Fruit fly (Drosophila melanogaster) whole organism, embryonic: ENCODE results near the gene eIF4E5.

ENCODE experiments used
- B-H1 ChIP-seq: fragments of 200-800 bp; sonication (Bioruptor generic); IDR thresholded peaks from 3 replicates; pipeline ENCODE4 v1.3.6; 2022; ENCODE audit warnings: missing biosample characterization, missing genetic modification characterization
- Bgb ChIP-seq: fragments of 200-800 bp; sonication (Bioruptor generic); IDR thresholded peaks from 2 replicates; pipeline ENCODE4 v1.3.6; 2022; ENCODE audit warnings: missing biosample characterization, missing genetic modification characterization; ENCODE audit not compliant: partially characterized antibody
- CG10431 ChIP-seq: fragments of 200-800 bp; sonication (Bioruptor generic); optimal IDR thresholded peaks from 3 replicates; lab custom pipeline; 2018; ENCODE audit warnings: missing biosample characterization, mild to moderate bottlenecking, missing genetic modification characterization
- CG10979 ChIP-seq: fragments of 200-800 bp; sonication (Bioruptor generic); optimal IDR thresholded peaks from 2 replicates; lab custom pipeline; 2018; ENCODE audit warnings: missing biosample characterization, mild to moderate bottlenecking, missing genetic modification characterization, moderate library complexity
- CG11085 ChIP-seq: fragments of 200-800 bp; sonication (Bioruptor generic); IDR thresholded peaks from 2 replicates; pipeline ENCODE4 v1.3.6; 2022; ENCODE audit warnings: missing biosample characterization, missing genetic modification characterization
- CG11247 ChIP-seq: fragments of 200-800 bp; sonication (Bioruptor generic); IDR thresholded peaks from 2 replicates; pipeline ENCODE4 v1.3.6; 2022; ENCODE audit warnings: missing biosample characterization, missing genetic modification characterization
- CG11696 ChIP-seq: fragments of 200-800 bp; sonication (Bioruptor generic); IDR thresholded peaks from 2 replicates; pipeline ENCODE4 v1.3.6; 2022; ENCODE audit warnings: missing biosample characterization, missing genetic modification characterization
- CG12155 ChIP-seq: fragments of 200-800 bp; sonication (Bioruptor generic); optimal IDR thresholded peaks from 3 replicates; lab custom pipeline; 2016; ENCODE audit warnings: missing biosample characterization, missing genetic modification characterization
- CG12219 ChIP-seq: fragments of 200-800 bp; sonication (Bioruptor generic); optimal IDR thresholded peaks from 3 replicates; lab custom pipeline; 2018; ENCODE audit warnings: missing biosample characterization, mild to moderate bottlenecking, missing genetic modification characterization
- CG13624 ChIP-seq: fragments of 200-800 bp; sonication (Bioruptor generic); optimal IDR thresholded peaks from 2 replicates; lab custom pipeline; 2016; ENCODE audit warnings: missing biosample characterization, missing genetic modification characterization
- CG13894 ChIP-seq: fragments of 200-800 bp; sonication (Bioruptor generic); optimal IDR thresholded peaks from 3 replicates; lab custom pipeline; 2018; ENCODE audit warnings: missing biosample characterization, mild to moderate bottlenecking, missing genetic modification characterization, moderate library complexity
- CG14014 ChIP-seq: fragments of 200-800 bp; sonication (Bioruptor generic); IDR thresholded peaks from 2 replicates; pipeline ENCODE4 v1.3.6; 2022; ENCODE audit warnings: missing biosample characterization, missing genetic modification characterization
- CG1647 ChIP-seq: fragments of 200-800 bp; sonication (Bioruptor generic); optimal IDR thresholded peaks from 3 replicates; lab custom pipeline; 2016; ENCODE audit warnings: missing biosample characterization, missing genetic modification characterization
- CG16813 ChIP-seq: fragments of 200-800 bp; sonication (Bioruptor generic); IDR thresholded peaks from 3 replicates; pipeline ENCODE4 v1.3.6; 2022; ENCODE audit warnings: missing biosample characterization, missing genetic modification characterization; ENCODE audit not compliant: partially characterized antibody
- CG17359 ChIP-seq: fragments of 200-800 bp; sonication (Bioruptor generic); optimal IDR thresholded peaks from 3 replicates; lab custom pipeline; 2018; ENCODE audit warnings: missing biosample characterization, mild to moderate bottlenecking, missing genetic modification characterization, moderate library complexity
- CG17612 ChIP-seq: fragments of 200-800 bp; sonication (Bioruptor generic); IDR thresholded peaks from 2 replicates; pipeline ENCODE4 v1.3.6; 2022; ENCODE audit warnings: missing biosample characterization, missing genetic modification characterization
- CG17829 ChIP-seq: fragments of 200-800 bp; optimal IDR thresholded peaks from 2 replicates; lab custom pipeline; 2019; ENCODE audit warnings: missing biosample characterization, mild to moderate bottlenecking, missing genetic modification characterization, moderate library complexity
- CG2199 ChIP-seq: fragments of 200-800 bp; sonication (Bioruptor generic); IDR thresholded peaks from 3 replicates; pipeline ENCODE4 v1.3.6; 2022; ENCODE audit warnings: missing biosample characterization, missing genetic modification characterization
- CG3995 ChIP-seq: fragments of 200-800 bp; sonication (Bioruptor generic); optimal IDR thresholded peaks from 3 replicates; lab custom pipeline; 2016; ENCODE audit warnings: missing biosample characterization, missing genetic modification characterization
- CG4617 ChIP-seq: fragments of 200-800 bp; sonication (Bioruptor generic); optimal IDR thresholded peaks from 3 replicates; lab custom pipeline; 2016; ENCODE audit warnings: missing biosample characterization, missing genetic modification characterization, borderline replicate concordance
- CG6791 ChIP-seq: fragments of 200-800 bp; sonication (Bioruptor generic); IDR thresholded peaks from 3 replicates; pipeline ENCODE4 v1.3.6; 2022; ENCODE audit warnings: missing biosample characterization, missing genetic modification characterization; ENCODE audit not compliant: partially characterized antibody
- CG7839 ChIP-seq: fragments of 200-800 bp; sonication (Bioruptor generic); optimal IDR thresholded peaks from 3 replicates; lab custom pipeline; 2018; ENCODE audit warnings: missing biosample characterization, mild to moderate bottlenecking, missing genetic modification characterization, moderate library complexity
- CG8089 ChIP-seq: fragments of 200-800 bp; sonication (Bioruptor generic); optimal IDR thresholded peaks from 3 replicates; lab custom pipeline; 2016; ENCODE audit warnings: missing biosample characterization, missing genetic modification characterization
- Doc3 ChIP-seq: fragments of 200-800 bp; sonication (Bioruptor generic); IDR thresholded peaks from 3 replicates; pipeline ENCODE4 v1.3.6; 2022; ENCODE audit warnings: missing biosample characterization, missing genetic modification characterization; ENCODE audit not compliant: partially characterized antibody
- E2f1 ChIP-seq: fragments of 200-800 bp; sonication (Bioruptor generic); IDR thresholded peaks from 2 replicates; pipeline ENCODE4 v1.3.6; 2022; ENCODE audit warnings: missing biosample characterization, missing genetic modification characterization
- ERR ChIP-seq: fragments of 200-800 bp; sonication (Bioruptor generic); optimal IDR thresholded peaks from 2 replicates; lab custom pipeline; 2016; ENCODE audit warnings: missing biosample characterization, missing genetic modification characterization
- Elba2 ChIP-seq: fragments of 200-800 bp; sonication (Bioruptor generic); optimal IDR thresholded peaks from 3 replicates; lab custom pipeline; 2016; ENCODE audit warnings: missing biosample characterization, missing genetic modification characterization
- HLHmδ ChIP-seq: fragments of 200-800 bp; sonication (Bioruptor generic); optimal IDR thresholded peaks from 2 replicates; lab custom pipeline; 2018; ENCODE audit warnings: missing biosample characterization, mild to moderate bottlenecking, missing genetic modification characterization, moderate library complexity
- Hey ChIP-seq: fragments of 200-800 bp; sonication (Bioruptor generic); optimal IDR thresholded peaks from 3 replicates; lab custom pipeline; 2018; ENCODE audit warnings: missing biosample characterization, mild to moderate bottlenecking, missing genetic modification characterization
- HmgZ ChIP-seq: fragments of 200-800 bp; sonication (Bioruptor generic); optimal IDR thresholded peaks from 2 replicates; lab custom pipeline; 2018; ENCODE audit warnings: missing biosample characterization, mild to moderate bottlenecking, missing genetic modification characterization
- Meics ChIP-seq: fragments of 200-800 bp; sonication (Bioruptor generic); optimal IDR thresholded peaks from 2 replicates; lab custom pipeline; 2017; ENCODE audit warnings: missing biosample characterization, mild to moderate bottlenecking, missing genetic modification characterization
- NFAT ChIP-seq: fragments of 200-800 bp; sonication (Bioruptor generic); IDR thresholded peaks from 2 replicates; pipeline ENCODE4 v1.3.6; 2022; ENCODE audit warnings: missing biosample characterization, missing genetic modification characterization
- NfI ChIP-seq: fragments of 200-800 bp; sonication (Bioruptor generic); optimal IDR thresholded peaks from 3 replicates; lab custom pipeline; 2018; ENCODE audit warnings: missing biosample characterization, mild to moderate bottlenecking, missing genetic modification characterization, moderate library complexity
- Rfx ChIP-seq: fragments of 200-800 bp; sonication (Bioruptor generic); IDR thresholded peaks from 2 replicates; pipeline ENCODE4 v1.3.6; 2022; ENCODE audit warnings: missing biosample characterization, missing genetic modification characterization
- amos ChIP-seq: fragments of 200-800 bp; sonication (Bioruptor generic); IDR thresholded peaks from 2 replicates; pipeline ENCODE4 v1.3.6; 2022; ENCODE audit warnings: missing biosample characterization, missing genetic modification characterization; ENCODE audit not compliant: partially characterized antibody
- aop ChIP-seq: fragments of 200-800 bp; sonication (Bioruptor generic); IDR thresholded peaks from 2 replicates; pipeline ENCODE4 v1.3.6; 2022; ENCODE audit warnings: missing biosample characterization, missing genetic modification characterization
- cad ChIP-seq: fragments of >200 bp; optimal IDR thresholded peaks from 2 replicates; lab custom pipeline; 2017; ENCODE audit warnings: missing biosample characterization, missing genetic modification characterization
- ci ChIP-seq: fragments of 200-800 bp; sonication (Bioruptor generic); IDR thresholded peaks from 3 replicates; pipeline ENCODE4 v1.3.6; 2022; ENCODE audit warnings: missing biosample characterization, missing genetic modification characterization
- gsb ChIP-seq: fragments of 200-800 bp; sonication (Bioruptor generic); IDR thresholded peaks from 2 replicates; pipeline ENCODE4 v1.3.6; 2022; ENCODE audit warnings: missing biosample characterization, missing genetic modification characterization
- jing ChIP-seq: fragments of 200-800 bp; sonication (Bioruptor generic); optimal IDR thresholded peaks from 2 replicates; lab custom pipeline; 2018; ENCODE audit warnings: missing biosample characterization, mild to moderate bottlenecking, missing genetic modification characterization
- klu ChIP-seq: fragments of 200-800 bp; sonication (Bioruptor generic); IDR thresholded peaks from 2 replicates; pipeline ENCODE4 v1.3.6; 2022; ENCODE audit warnings: missing biosample characterization, missing genetic modification characterization
- lov ChIP-seq, 2 experiments: fragments of 200-800 bp in 1 of 2; fragments of >200 bp in 1 of 2; sonication (Bioruptor generic) in 1 of 2; IDR thresholded peaks in 1 of 2; optimal IDR thresholded peaks in 1 of 2; 2 replicates in 1 of 2; 3 replicates in 1 of 2; pipeline versions ENCODE4 v1.3.6 to Lab custom; 2017 to 2022; ENCODE audit warnings: missing biosample characterization in 1 of 2, missing genetic modification characterization in 1 of 2
- oc ChIP-seq: fragments of 200-800 bp; sonication (Bioruptor generic); optimal IDR thresholded peaks from 2 replicates; lab custom pipeline; 2018; ENCODE audit warnings: missing biosample characterization, mild to moderate bottlenecking, missing genetic modification characterization, moderate library complexity
- onecut ChIP-seq: fragments of 200-800 bp; sonication (Bioruptor generic); IDR thresholded peaks from 2 replicates; pipeline ENCODE4 v1.3.6; 2022; ENCODE audit warnings: missing biosample characterization, missing genetic modification characterization
- slbo ChIP-seq: fragments of 200-800 bp; sonication (Bioruptor generic); IDR thresholded peaks from 2 replicates; pipeline ENCODE4 v1.3.6; 2022; ENCODE audit warnings: missing biosample characterization, missing genetic modification characterization
- sob ChIP-seq: fragments of 200-800 bp; sonication (Bioruptor generic); IDR thresholded peaks from 2 replicates; pipeline ENCODE4 v1.3.6; 2022; ENCODE audit warnings: missing biosample characterization, missing genetic modification characterization
- tgo ChIP-seq: fragments of 200-800 bp; sonication (Bioruptor generic); IDR thresholded peaks from 3 replicates; pipeline ENCODE4 v1.3.6; 2022; ENCODE audit warnings: missing biosample characterization, missing genetic modification characterization
- toy ChIP-seq: fragments of 200-800 bp; sonication (Bioruptor generic); IDR thresholded peaks from 2 replicates; pipeline ENCODE4 v1.3.6; 2022; ENCODE audit warnings: missing biosample characterization, missing genetic modification characterization
- trem ChIP-seq: fragments of 200-800 bp; optimal IDR thresholded peaks from 3 replicates; lab custom pipeline; 2019; ENCODE audit warnings: missing biosample characterization, mild to moderate bottlenecking, missing genetic modification characterization, moderate library complexity
- twi ChIP-seq: fragments of 200-800 bp; optimal IDR thresholded peaks from 2 replicates; lab custom pipeline; 2019; ENCODE audit warnings: missing biosample characterization, mild to moderate bottlenecking, missing genetic modification characterization, moderate library complexity

eIF4E5 gene

DNA sequence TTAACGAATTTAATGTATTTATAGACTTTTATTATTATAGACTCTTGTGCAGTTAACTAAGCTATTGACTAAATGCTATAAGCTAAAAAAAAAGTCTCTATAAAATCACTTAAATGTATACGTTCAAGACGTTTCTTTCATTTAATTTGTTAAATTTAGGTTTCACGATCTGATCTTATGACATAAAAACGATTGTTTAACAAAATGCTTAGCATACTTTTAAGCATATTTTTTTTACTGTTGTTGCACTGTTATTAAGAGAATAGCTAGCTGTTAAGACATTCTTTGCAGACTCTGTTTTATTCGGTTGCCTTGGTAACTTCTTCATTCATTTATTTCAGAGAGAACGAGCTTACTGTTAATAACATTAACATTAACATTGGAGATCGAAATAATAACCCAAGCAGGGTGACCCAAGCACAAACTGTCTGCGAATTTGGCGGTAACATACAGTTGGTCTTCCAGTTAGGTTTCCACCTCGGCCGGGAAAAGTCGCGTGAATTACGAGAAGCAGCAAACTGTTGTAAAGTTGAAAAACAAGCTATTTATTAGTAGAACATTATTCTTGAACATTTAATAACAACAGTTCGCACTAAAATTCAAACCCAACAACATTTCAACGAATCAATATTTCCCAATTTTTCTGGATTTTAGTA lies 26.0 kb upstream of the eIF4E5 start, which contains the start of gene CG32365 (continued):
- peak; percentile 12 for TF ChIP-seq CG8089 (GFP tag; lab: Kevin White, UChicago)
- TF ChIP-seq Bgb: peak; percentile 75
- no peak for TF ChIP-seq B-H1 (GFP tag; lab: Robert Waterston, UW)
- no peak; the same call in 1 of the 2 replicates for TF ChIP-seq amos
- TF ChIP-seq CG12155: no peak
- TF ChIP-seq CG1647 (GFP tag; lab: Kevin White, UChicago): no peak
- TF ChIP-seq HmgZ: peak; percentile 23
- TF ChIP-seq CG17829 (tag; lab: Kevin White, UChicago): peak; percentile 27
- peak; percentile 23 for TF ChIP-seq NfI (GFP tag; lab: Kevin White, UChicago)
- TF ChIP-seq Meics (GFP tag; lab: Kevin White, UChicago): peak; percentile 43
- TF ChIP-seq onecut: peak; percentile 13; the same call in 1 of the 2 replicates
- TF ChIP-seq CG12219 (GFP tag; lab: Kevin White, UChicago): peak; percentile 28
- no peak for TF ChIP-seq tgo (GFP tag; lab: Robert Waterston, UW)
- TF ChIP-seq klu (GFP tag; lab: Robert Waterston, UW): no peak
- no peak for TF ChIP-seq CG10431 (GFP tag; lab: Kevin White, UChicago)
- no peak for TF ChIP-seq CG11696 (GFP tag; lab: Robert Waterston, UW)
- peak; percentile 42 for TF ChIP-seq CG17359 (tag; lab: Kevin White, UChicago)
- TF ChIP-seq gsb (GFP tag; lab: Robert Waterston, UW): no peak
- peak; percentile 45 for TF ChIP-seq CG13894 (tag; lab: Kevin White, UChicago)
- TF ChIP-seq Doc3 (GFP tag; lab: Robert Waterston, UW): no peak
- no peak for TF ChIP-seq CG4617 (GFP tag; lab: Kevin White, UChicago)
- no peak for TF ChIP-seq NFAT (GFP tag; lab: Robert Waterston, UW)
- TF ChIP-seq toy (GFP tag; lab: Robert Waterston, UW): no peak
- peak; percentile 4 for TF ChIP-seq CG7839 (tag; lab: Kevin White, UChicago)
- TF ChIP-seq lov (optimal IDR thresholded peaks at IDR 0.05; lab: Kevin White, UChicago): no peak
- 0 out of 3 replicates have a peak, but pooled peaks have one; percentile 3 for TF ChIP-seq lov (GFP tag; IDR thresholded peaks at IDR 0.05; lab: Robert Waterston, UW)
- TF ChIP-seq HLHmδ (GFP tag; lab: Kevin White, UChicago): peak; percentile 6
- peak; percentile 65 for TF ChIP-seq ci (GFP tag; lab: Robert Waterston, UW)
- TF ChIP-seq Rfx: peak; percentile 68
- TF ChIP-seq slbo (GFP tag; lab: Robert Waterston, UW): peak; percentile 38; the same call in 1 of the 2 replicates
- no peak for TF ChIP-seq CG3995 (GFP tag; lab: Kevin White, UChicago)
- no peak for TF ChIP-seq Elba2 (GFP tag; lab: Kevin White, UChicago)
- no peak for TF ChIP-seq CG17612 (GFP tag; lab: Robert Waterston, UW)
- TF ChIP-seq CG16813: no peak
- TF ChIP-seq jing (GFP tag; lab: Kevin White, UChicago): no peak
- TF ChIP-seq ERR (GFP tag; lab: Kevin White, UChicago): no peak
- no peak for TF ChIP-seq sob (GFP tag; lab: Robert Waterston, UW)
- TF ChIP-seq CG10979 (tag; lab: Kevin White, UChicago): no peak
- TF ChIP-seq trem (tag; lab: Kevin White, UChicago): peak; percentile 5
- 0 out of 3 replicates have a peak, but pooled peaks have one; percentile 34 for TF ChIP-seq CG6791 (GFP tag; lab: Robert Waterston, UW)
- no peak for TF ChIP-seq aop (GFP tag; lab: Robert Waterston, UW)
- TF ChIP-seq CG2199: 0 out of 3 replicates have a peak, but pooled peaks have one; percentile 50
- TF ChIP-seq CG14014 (GFP tag; lab: Robert Waterston, UW): no peak
- TF ChIP-seq E2f1 (GFP tag; lab: Robert Waterston, UW): no peak; the same call in 1 of the 2 replicates
- TF ChIP-seq oc (tag; lab: Kevin White, UChicago): no peak
- TF ChIP-seq Hey: no peak
- TF ChIP-seq twi (tag; lab: Kevin White, UChicago): no peak
- TF ChIP-seq CG11247 (GFP tag; lab: Robert Waterston, UW): no peak
- no peak for TF ChIP-seq CG11085 (GFP tag; lab: Robert Waterston, UW)
- peak; percentile 34 for TF ChIP-seq cad (GFP tag; lab: Kevin White, UChicago)
- TF ChIP-seq CG13624 (GFP tag; lab: Kevin White, UChicago): no peak
